Worm (Caenorhabditis elegans) whole organism, early embryonic: Measurements from ENCODE around the gene rab-7.

ENCODE experiments used
- hmg-4 ChIP-seq: fragments of 200-800 bp; sonication (Bioruptor generic); optimal IDR thresholded peaks from 2 replicates; lab custom pipeline; 2018; ENCODE audit warnings: mild to moderate bottlenecking, missing genetic modification characterization, missing compliant biosample characterization
- sea-1 ChIP-seq: fragments of 200-800 bp; sonication (Bioruptor generic); conservative IDR thresholded peaks from 2 replicates; pipeline ENCODE4 v1.3.6; 2022; ENCODE audit warnings: missing genetic modification characterization, missing compliant biosample characterization

ce11 chrII:12005981-12006380 is 39.2 kb upstream of the rab-7 start:
- TF ChIP-seq sea-1 (GFP tag; lab: Robert Waterston, UW) (no peak), hmg-4 (GFP tag; lab: Kevin White, UChicago) (no peak)
